Worm (Caenorhabditis elegans): ENCODE results near the gene Y53G8AR.5.

DNA sequence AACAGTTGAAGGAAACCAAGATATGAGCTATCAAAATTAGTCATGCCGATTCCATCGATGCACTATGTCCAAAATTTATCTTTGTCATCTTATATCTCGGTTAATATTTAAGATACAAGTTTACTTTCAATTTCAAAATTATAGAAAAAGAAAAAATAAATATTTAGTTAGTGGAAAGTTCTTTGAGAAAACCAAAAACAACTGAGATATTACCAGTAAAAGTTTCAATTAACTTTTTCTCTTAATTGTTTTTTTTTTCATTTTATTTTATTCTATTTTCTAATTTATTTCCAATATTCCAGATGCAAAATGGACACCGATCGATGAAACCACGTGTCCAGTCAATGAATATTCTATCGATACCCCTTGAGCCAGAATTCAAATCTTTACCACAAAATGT lies 47.3 kb downstream of the Y53G8AR.5 start, which contains the start of gene gei-1:
- TF ChIP-seq zag-1 (tag; optimal IDR thresholded peaks at IDR 0.05) (no peak), blmp-1 (tag; optimal IDR thresholded peaks at IDR 0.05) (no peak), lin-15B (tag; optimal IDR thresholded peaks at IDR 0.05) (no peak), nhr-12 (tag; optimal IDR thresholded peaks at IDR 0.05) (no peak), fkh-10 (GFP tag; optimal IDR thresholded peaks at IDR 0.05) (no peak), nhr-20 (tag; optimal IDR thresholded peaks at IDR 0.05) (no peak), sup-37 (GFP tag; optimal IDR thresholded peaks at IDR 0.05) (no peak), nhr-11 (tag; optimal IDR thresholded peaks at IDR 0.05) (no peak), elt-3 (tag; optimal IDR thresholded peaks at IDR 0.05) (no peak), unc-130 (tag; optimal IDR thresholded peaks at IDR 0.05) (no peak), elt-2 (tag; optimal IDR thresholded peaks at IDR 0.05) (no peak), dsc-1 (tag; optimal IDR thresholded peaks at IDR 0.05) (no peak), nhr-76 (tag; optimal IDR thresholded peaks at IDR 0.05) (no peak), lin-39 (tag; optimal IDR thresholded peaks at IDR 0.05) (no peak)
